Fruit fly (Drosophila melanogaster) whole organism, embryonic: ENCODE data around the gene Pdcd4.

ENCODE experiments used
- Awh ChIP-seq: fragments of 200-800 bp; sonication (Bioruptor generic); IDR thresholded peaks from 2 replicates; pipeline ENCODE4, ENCODE4 v1.3.6; 2022; ENCODE audit warnings: missing biosample characterization, missing genetic modification characterization
- CG10959 ChIP-seq: fragments of 200-800 bp; sonication (Bioruptor generic); IDR thresholded peaks from 2 replicates; pipeline ENCODE4 v1.3.6; 2022; ENCODE audit warnings: missing biosample characterization, missing genetic modification characterization
- CG11093 ChIP-seq: fragments of 200-800 bp; sonication (Bioruptor generic); IDR thresholded peaks from 3 replicates; pipeline ENCODE4 v1.3.6; 2022; ENCODE audit warnings: missing biosample characterization, missing genetic modification characterization
- CG12659 ChIP-seq: fragments of 200-800 bp; sonication (Bioruptor generic); optimal IDR thresholded peaks from 3 replicates; lab custom pipeline; 2017; ENCODE audit warnings: mild to moderate bottlenecking, missing biosample characterization, missing genetic modification reagents, missing genetic modification characterization
- CG13287 ChIP-seq: fragments of 200-800 bp; sonication (Bioruptor generic); IDR thresholded peaks from 2 replicates; pipeline ENCODE4 v1.3.6; 2022; ENCODE audit warnings: missing biosample characterization, missing genetic modification characterization; ENCODE audit not compliant: partially characterized antibody
- CG13296 ChIP-seq: fragments of 200-800 bp; sonication (Bioruptor generic); optimal IDR thresholded peaks from 3 replicates; lab custom pipeline; 2018; ENCODE audit warnings: missing biosample characterization, mild to moderate bottlenecking, missing genetic modification characterization
- CG14860 ChIP-seq: fragments of 200-800 bp; sonication (Bioruptor generic); IDR thresholded peaks from 3 replicates; pipeline ENCODE4 v1.3.6; 2022; ENCODE audit warnings: missing biosample characterization, missing genetic modification characterization; ENCODE audit not compliant: partially characterized antibody
- CG15514 ChIP-seq: fragments of 200-800 bp; sonication (Bioruptor generic); optimal IDR thresholded peaks from 3 replicates; lab custom pipeline; 2017; ENCODE audit warnings: missing biosample characterization, missing genetic modification characterization, mild to moderate bottlenecking, moderate library complexity, missing genetic modification reagents
- CG1647 ChIP-seq: fragments of 200-800 bp; sonication (Bioruptor generic); optimal IDR thresholded peaks from 3 replicates; lab custom pipeline; 2016; ENCODE audit warnings: missing biosample characterization, missing genetic modification characterization
- CG17328 ChIP-seq: fragments of 200-800 bp; sonication (Bioruptor generic); IDR thresholded peaks from 2 replicates; pipeline ENCODE4 v1.3.6; 2022; ENCODE audit warnings: missing biosample characterization, missing genetic modification characterization
- CG17612 ChIP-seq: fragments of 200-800 bp; sonication (Bioruptor generic); IDR thresholded peaks from 2 replicates; pipeline ENCODE4 v1.3.6; 2022; ENCODE audit warnings: missing biosample characterization, missing genetic modification characterization
- CG1832 ChIP-seq: fragments of 200-800 bp; sonication (Bioruptor generic); optimal IDR thresholded peaks from 2 replicates; lab custom pipeline; 2017; ENCODE audit warnings: missing biosample characterization, mild to moderate bottlenecking, missing genetic modification characterization, inconsistent platforms
- CG2129 ChIP-seq: fragments of 200-800 bp; sonication (Bioruptor generic); IDR thresholded peaks from 2 replicates; pipeline ENCODE4 v1.3.6; 2022; ENCODE audit warnings: missing biosample characterization, missing genetic modification characterization; ENCODE audit not compliant: partially characterized antibody
- CG3847 ChIP-seq: fragments of 200-800 bp; sonication (Bioruptor generic); IDR thresholded peaks from 2 replicates; pipeline ENCODE4 v1.3.6; 2022; ENCODE audit warnings: missing biosample characterization, missing genetic modification characterization
- CG7357 ChIP-seq: fragments of 200-800 bp; sonication (Bioruptor generic); IDR thresholded peaks from 3 replicates; pipeline ENCODE4 v1.3.6; 2022; ENCODE audit warnings: missing biosample characterization, missing genetic modification characterization
- CG9727 ChIP-seq: fragments of 200-800 bp; sonication (Bioruptor generic); optimal IDR thresholded peaks from 3 replicates; lab custom pipeline; 2017; ENCODE audit warnings: missing biosample characterization, mild to moderate bottlenecking, missing genetic modification characterization
- CG9797 ChIP-seq: fragments of 200-800 bp; sonication (Bioruptor generic); optimal IDR thresholded peaks from 3 replicates; lab custom pipeline; 2018; ENCODE audit warnings: missing biosample characterization, mild to moderate bottlenecking, missing genetic modification characterization
- CG9876 ChIP-seq: fragments of 200-800 bp; sonication (Bioruptor generic); optimal IDR thresholded peaks from 2 replicates; lab custom pipeline; 2016; ENCODE audit warnings: missing biosample characterization, missing genetic modification characterization
- Dbx ChIP-seq: fragments of 200-800 bp; sonication (Bioruptor generic); IDR thresholded peaks from 3 replicates; pipeline ENCODE4 v1.3.6; 2022; ENCODE audit warnings: missing biosample characterization, missing genetic modification characterization
- Dek ChIP-seq: fragments of 200-800 bp; sonication (Bioruptor generic); optimal IDR thresholded peaks from 3 replicates; lab custom pipeline; 2019; ENCODE audit warnings: missing biosample characterization, mild to moderate bottlenecking, missing genetic modification characterization, moderate library complexity
- E2f2 ChIP-seq: fragments of 200-800 bp; sonication (Bioruptor generic); IDR thresholded peaks from 2 replicates; pipeline ENCODE4 v1.3.6; 2022; ENCODE audit warnings: missing biosample characterization, missing genetic modification characterization
- Gug ChIP-seq: fragments of 200-800 bp; sonication (Bioruptor generic); IDR thresholded peaks from 4 replicates; pipeline ENCODE4 v1.3.6; 2022; ENCODE audit warnings: missing biosample characterization, missing genetic modification characterization
- H2.0 ChIP-seq: fragments of 200-800 bp; sonication (Bioruptor generic); IDR thresholded peaks from 2 replicates; pipeline ENCODE4 v1.3.6; 2022; ENCODE audit warnings: missing biosample characterization, missing genetic modification characterization
- Hr51 ChIP-seq, 2 experiments: fragments of 200-800 bp; sonication (Bioruptor generic); optimal IDR thresholded peaks; 2 replicates in 1 of 2; 3 replicates in 1 of 2; lab custom pipeline; 2016 to 2018; ENCODE audit warnings: missing biosample characterization in 2 of 2, missing genetic modification characterization in 2 of 2, mild to moderate bottlenecking in 1 of 2, moderate library complexity in 1 of 2
- Scr ChIP-seq: fragments of 200-800 bp; sonication (Bioruptor generic); IDR thresholded peaks from 2 replicates; pipeline ENCODE4 v1.3.6; 2022; ENCODE audit warnings: missing biosample characterization, missing genetic modification characterization; ENCODE audit not compliant: partially characterized antibody
- Sry-δ ChIP-seq: fragments of 200-800 bp; sonication (Bioruptor generic); optimal IDR thresholded peaks from 2 replicates; lab custom pipeline; 2016; ENCODE audit warnings: missing biosample characterization, missing genetic modification characterization
- YL-1 ChIP-seq: fragments of 200-800 bp; sonication (Bioruptor generic); optimal IDR thresholded peaks from 3 replicates; lab custom pipeline; 2017; ENCODE audit warnings: missing biosample characterization, mild to moderate bottlenecking, missing genetic modification characterization
- bbx ChIP-seq: fragments of 200-800 bp; sonication (Bioruptor generic); IDR thresholded peaks from 2 replicates; pipeline ENCODE4 v1.3.6; 2022; ENCODE audit warnings: missing biosample characterization, missing genetic modification characterization; ENCODE audit not compliant: partially characterized antibody
- bigmax ChIP-seq: fragments of 200-800 bp; sonication (Bioruptor generic); optimal IDR thresholded peaks from 2 replicates; lab custom pipeline; 2018; ENCODE audit warnings: missing biosample characterization, mild to moderate bottlenecking, missing genetic modification characterization
- cg ChIP-seq: fragments of 200-800 bp; sonication (Bioruptor generic); optimal IDR thresholded peaks from 3 replicates; lab custom pipeline; 2019; ENCODE audit warnings: missing biosample characterization, mild to moderate bottlenecking, missing genetic modification characterization, moderate library complexity
- da ChIP-seq: fragments of 200-800 bp; sonication (Bioruptor generic); optimal IDR thresholded peaks from 2 replicates; lab custom pipeline; 2016; ENCODE audit warnings: missing biosample characterization, missing genetic modification characterization
- disco-r ChIP-seq: fragments of 200-800 bp; sonication (Bioruptor generic); optimal IDR thresholded peaks from 2 replicates; lab custom pipeline; 2016; ENCODE audit warnings: missing biosample characterization, missing genetic modification characterization
- eyg ChIP-seq: fragments of 200-800 bp; sonication (Bioruptor generic); optimal IDR thresholded peaks from 3 replicates; lab custom pipeline; 2016; ENCODE audit warnings: missing biosample characterization, missing genetic modification characterization
- gcm ChIP-seq: fragments of 200-800 bp; sonication (Bioruptor generic); optimal IDR thresholded peaks from 2 replicates; lab custom pipeline; 2019; ENCODE audit warnings: missing biosample characterization, mild to moderate bottlenecking, missing genetic modification characterization, moderate library complexity
- hkb ChIP-seq, 2 experiments: fragments of 200-800 bp in 1 of 2; fragments of >200 bp in 1 of 2; sonication (Bioruptor generic) in 1 of 2; IDR thresholded peaks in 1 of 2; optimal IDR thresholded peaks in 1 of 2; 2 replicates each; pipeline versions ENCODE4 v1.3.6 to Lab custom; 2017 to 2022; ENCODE audit warnings: missing biosample characterization in 1 of 2, missing genetic modification characterization in 1 of 2
- jigr1 ChIP-seq: fragments of 200-800 bp; sonication (Bioruptor generic); IDR thresholded peaks from 3 replicates; pipeline ENCODE4 v1.3.6; 2022; ENCODE audit warnings: missing biosample characterization, missing genetic modification characterization
- maf-S ChIP-seq: fragments of 200-800 bp; sonication (Bioruptor generic); optimal IDR thresholded peaks from 2 replicates; lab custom pipeline; 2016; ENCODE audit warnings: missing biosample characterization, missing genetic modification characterization
- mld ChIP-seq: fragments of 200-800 bp; sonication (Bioruptor generic); IDR thresholded peaks from 3 replicates; pipeline ENCODE4 v1.3.6; 2022; ENCODE audit warnings: missing biosample characterization, missing genetic modification characterization; ENCODE audit not compliant: partially characterized antibody
- pros ChIP-seq: fragments of 200-800 bp; sonication (Bioruptor generic); optimal IDR thresholded peaks from 3 replicates; lab custom pipeline; 2019; ENCODE audit warnings: missing biosample characterization, mild to moderate bottlenecking, missing genetic modification characterization, moderate library complexity
- psq ChIP-seq: fragments of 200-800 bp; sonication (Bioruptor generic); optimal IDR thresholded peaks from 2 replicates; lab custom pipeline; 2017; ENCODE audit warnings: missing biosample characterization, missing genetic modification characterization
- pzg ChIP-seq: fragments of 200-800 bp; sonication (Bioruptor generic); optimal IDR thresholded peaks from 3 replicates; lab custom pipeline; 2018; ENCODE audit warnings: missing biosample characterization, mild to moderate bottlenecking, missing genetic modification characterization, moderate library complexity
- row ChIP-seq: fragments of 200-800 bp; sonication (Bioruptor generic); IDR thresholded peaks from 3 replicates; pipeline ENCODE4 v1.3.6; 2022; ENCODE audit warnings: missing biosample characterization, missing genetic modification characterization
- sens ChIP-seq: fragments of 200-800 bp; sonication (Bioruptor generic); peaks from one replicate; lab custom pipeline; 2016; ENCODE audit warnings: missing biosample characterization, missing genetic modification characterization
- sna ChIP-seq: fragments of 200-800 bp; sonication (Bioruptor generic); IDR thresholded peaks from 2 replicates; pipeline ENCODE4 v1.3.6; 2022; ENCODE audit warnings: missing biosample characterization, missing genetic modification characterization; ENCODE audit not compliant: partially characterized antibody
- stc ChIP-seq: fragments of 200-800 bp; sonication (Bioruptor generic); IDR thresholded peaks from 2 replicates; pipeline ENCODE4 v1.3.6; 2022; ENCODE audit warnings: missing biosample characterization, missing genetic modification characterization
- tap ChIP-seq: fragments of 200-800 bp; optimal IDR thresholded peaks from 3 replicates; lab custom pipeline; 2019; ENCODE audit warnings: missing biosample characterization, mild to moderate bottlenecking, missing genetic modification characterization, moderate library complexity
- tgo ChIP-seq: fragments of 200-800 bp; sonication (Bioruptor generic); IDR thresholded peaks from 3 replicates; pipeline ENCODE4 v1.3.6; 2022; ENCODE audit warnings: missing biosample characterization, missing genetic modification characterization
- tup ChIP-seq: fragments of 200-800 bp; sonication (Bioruptor generic); optimal IDR thresholded peaks from 2 replicates; lab custom pipeline; 2016; ENCODE audit warnings: missing biosample characterization, mild to moderate bottlenecking, missing genetic modification characterization, moderate library complexity
- unc-4 ChIP-seq: fragments of 200-800 bp; sonication (Bioruptor generic); IDR thresholded peaks from 2 replicates; pipeline ENCODE4 v1.3.6; 2022; ENCODE audit warnings: missing biosample characterization, missing genetic modification characterization; ENCODE audit not compliant: partially characterized antibody
- unpg ChIP-seq: fragments of 200-800 bp; sonication (Bioruptor generic); optimal IDR thresholded peaks from 3 replicates; lab custom pipeline; 2018; ENCODE audit warnings: missing biosample characterization, mild to moderate bottlenecking, missing genetic modification characterization, moderate library complexity

The Pdcd4 gene

DNA sequence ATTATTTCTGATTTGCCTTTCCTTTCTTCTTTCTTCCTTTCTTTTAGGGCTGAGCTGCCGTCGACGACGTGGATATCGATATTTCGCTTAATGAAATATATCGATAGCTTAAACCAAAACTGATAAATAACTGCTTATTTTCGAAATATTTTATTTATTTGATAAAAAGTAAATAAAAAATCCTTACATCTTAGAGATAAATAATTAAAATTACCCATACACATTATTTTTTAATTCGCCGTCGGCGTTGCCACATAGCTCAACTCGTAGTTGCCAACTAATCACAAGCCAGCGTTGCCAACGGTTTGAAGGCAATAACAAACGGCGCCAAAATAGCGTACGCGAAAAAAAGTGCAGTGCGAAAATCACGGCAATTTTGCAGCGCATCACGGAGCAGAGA is 33.3 kb downstream of the Pdcd4 start, which contains the start of the genes Mrgn1 and mus101 (continued):
- TF ChIP-seq eyg (GFP tag; lab: Kevin White, UChicago) (no peak), stc (GFP tag; lab: Robert Waterston, UW) (no peak), gcm (GFP tag; lab: Kevin White, UChicago) (no peak), CG17612 (GFP tag; lab: Robert Waterston, UW) (no peak), mld (GFP tag; lab: Robert Waterston, UW) (no peak), pzg (GFP tag; lab: Kevin White, UChicago) (peak; percentile 76), disco-r (GFP tag; lab: Kevin White, UChicago) (no peak), CG12659 (GFP tag; lab: Kevin White, UChicago) (peak; percentile 62), CG1832 (GFP tag; lab: Kevin White, UChicago) (no peak), Dbx (GFP tag; lab: Robert Waterston, UW) (no peak), psq (GFP tag; lab: Kevin White, UChicago) (peak; percentile 58), E2f2 (GFP tag; lab: Robert Waterston, UW) (peak; percentile 82), pros (no peak), hkb (optimal IDR thresholded peaks at IDR 0.05; lab: Kevin White, UChicago) (no peak), hkb (GFP tag; IDR thresholded peaks at IDR 0.05; lab: Robert Waterston, UW) (no peak), Gug (GFP tag; lab: Robert Waterston, UW) (no peak), CG13296 (GFP tag; lab: Kevin White, UChicago) (no peak), CG7357 (GFP tag; lab: Robert Waterston, UW) (no peak), tap (tag; lab: Kevin White, UChicago) (no peak), row (peak; percentile 40; the same call in 1 of the 3 replicates), jigr1 (no peak), CG14860 (peak; percentile 77), unc-4 (peak; percentile 85), CG3847 (peak; percentile 42), Dek (no peak), sens (peak; percentile 73), CG10959 (GFP tag; lab: Robert Waterston, UW) (no peak), bigmax (GFP tag; lab: Kevin White, UChicago) (no peak), sna (GFP tag; lab: Robert Waterston, UW) (peak; percentile 81), CG1647 (no peak), Sry-δ (GFP tag; lab: Kevin White, UChicago) (peak; percentile 83), CG9797 (GFP tag; lab: Kevin White, UChicago) (peak; percentile 46), maf-S (no peak), tgo (GFP tag; lab: Robert Waterston, UW) (no peak), tup (GFP tag; lab: Kevin White, UChicago) (no peak), CG9876 (GFP tag; lab: Kevin White, UChicago) (no peak), CG15514 (GFP tag; lab: Kevin White, UChicago) (no peak), cg (peak; percentile 30), bbx (GFP tag; lab: Robert Waterston, UW) (peak; percentile 58; the same call in 1 of the 2 replicates), Scr (GFP tag; lab: Robert Waterston, UW) (peak; percentile 85), CG17328 (GFP tag; lab: Robert Waterston, UW) (no peak), CG2129 (peak; percentile 71), CG11093 (no peak), YL-1 (GFP tag; lab: Kevin White, UChicago) (peak; percentile 48), H2.0 (GFP tag; lab: Robert Waterston, UW) (no peak), da (no peak), CG13287 (GFP tag; lab: Robert Waterston, UW) (peak; percentile 90), Hr51 (GFP tag; optimal IDR thresholded peaks at IDR 0.05; lab: Kevin White, UChicago) (no peak), unpg (no peak), CG9727 (GFP tag; lab: Kevin White, UChicago) (peak; percentile 2), Awh (no peak)
